Fruit fly (Drosophila melanogaster) whole organism, embryonic: ENCODE data around the gene RhoGEF4.

Experiments
- Atf3 ChIP-seq: fragments of 200-800 bp; sonication (Bioruptor generic); optimal IDR thresholded peaks from 3 replicates; lab custom pipeline; 2016; ENCODE audit warnings: missing biosample characterization, missing genetic modification characterization
- Atf6 ChIP-seq: fragments of 200-800 bp; sonication (Bioruptor generic); IDR thresholded peaks from 2 replicates; pipeline ENCODE4 v1.3.6; 2022; ENCODE audit warnings: missing biosample characterization, missing genetic modification characterization
- CG10274 ChIP-seq: fragments of 200-800 bp; sonication (Bioruptor generic); optimal IDR thresholded peaks from 3 replicates; lab custom pipeline; 2017; ENCODE audit warnings: missing biosample characterization, mild to moderate bottlenecking, missing genetic modification characterization
- CG10431 ChIP-seq: fragments of 200-800 bp; sonication (Bioruptor generic); optimal IDR thresholded peaks from 3 replicates; lab custom pipeline; 2018; ENCODE audit warnings: missing biosample characterization, mild to moderate bottlenecking, missing genetic modification characterization
- CG11695 ChIP-seq: fragments of 200-800 bp; sonication (Bioruptor generic); IDR thresholded peaks from 3 replicates; pipeline ENCODE4 v1.3.6; 2022; ENCODE audit warnings: missing biosample characterization, missing genetic modification characterization
- CG11696 ChIP-seq: fragments of 200-800 bp; sonication (Bioruptor generic); IDR thresholded peaks from 2 replicates; pipeline ENCODE4 v1.3.6; 2022; ENCODE audit warnings: missing biosample characterization, missing genetic modification characterization
- CG1602 ChIP-seq: fragments of 200-800 bp; sonication (Bioruptor generic); optimal IDR thresholded peaks from 3 replicates; lab custom pipeline; 2016; ENCODE audit warnings: missing biosample characterization, missing genetic modification characterization
- CG1603 ChIP-seq: fragments of 200-800 bp; sonication (Bioruptor generic); optimal IDR thresholded peaks from 2 replicates; lab custom pipeline; 2019; ENCODE audit warnings: missing biosample characterization, mild to moderate bottlenecking, missing genetic modification characterization, moderate library complexity
- CG18011 ChIP-seq: fragments of 200-800 bp; sonication (Bioruptor generic); optimal IDR thresholded peaks from 2 replicates; lab custom pipeline; 2017; ENCODE audit warnings: missing biosample characterization, missing genetic modification characterization, mild to moderate bottlenecking, moderate library complexity, missing genotype
- CG2129 ChIP-seq: fragments of 200-800 bp; sonication (Bioruptor generic); IDR thresholded peaks from 2 replicates; pipeline ENCODE4 v1.3.6; 2022; ENCODE audit warnings: missing biosample characterization, missing genetic modification characterization; ENCODE audit not compliant: partially characterized antibody
- CG2875 ChIP-seq: fragments of 200-800 bp; sonication (Bioruptor generic); optimal IDR thresholded peaks from 2 replicates; lab custom pipeline; 2017; ENCODE audit warnings: missing biosample characterization, mild to moderate bottlenecking, missing genetic modification characterization, missing genetic modification reagents
- CG30431 ChIP-seq: fragments of 200-800 bp; sonication (Bioruptor generic); optimal IDR thresholded peaks from 2 replicates; lab custom pipeline; 2017; ENCODE audit warnings: missing biosample characterization, missing genetic modification characterization
- CG31441 ChIP-seq: fragments of 200-800 bp; sonication (Bioruptor generic); IDR thresholded peaks from 2 replicates; pipeline ENCODE4 v1.3.6; 2022; ENCODE audit warnings: missing biosample characterization, missing genetic modification characterization
- CG3163 ChIP-seq: fragments of 200-800 bp; sonication (Bioruptor generic); optimal IDR thresholded peaks from 3 replicates; lab custom pipeline; 2016; ENCODE audit warnings: missing biosample characterization, missing genetic modification characterization
- CG34224 ChIP-seq: fragments of 200-800 bp; sonication (Bioruptor generic); IDR thresholded peaks from 3 replicates; pipeline ENCODE4 v1.3.6; 2022; ENCODE audit warnings: missing biosample characterization, missing genetic modification characterization; ENCODE audit not compliant: partially characterized antibody
- CG4282 ChIP-seq: fragments of 200-800 bp; sonication (Bioruptor generic); optimal IDR thresholded peaks from 2 replicates; lab custom pipeline; 2016; ENCODE audit warnings: missing biosample characterization, missing genetic modification characterization
- CG4854 ChIP-seq: fragments of 200-800 bp; sonication (Bioruptor generic); optimal IDR thresholded peaks from 2 replicates; lab custom pipeline; 2016; ENCODE audit warnings: missing biosample characterization, missing genetic modification characterization, inconsistent platforms
- CG7963 ChIP-seq: fragments of 200-800 bp; sonication (Bioruptor generic); IDR thresholded peaks from 3 replicates; pipeline ENCODE4 v1.3.6; 2022; ENCODE audit warnings: missing biosample characterization, missing genetic modification characterization; ENCODE audit not compliant: partially characterized antibody
- CG7987 ChIP-seq: fragments of 200-800 bp; sonication (Bioruptor generic); optimal IDR thresholded peaks from 2 replicates; lab custom pipeline; 2018; ENCODE audit warnings: missing biosample characterization, mild to moderate bottlenecking, missing genetic modification characterization, moderate library complexity
- Eip74EF ChIP-seq, 2 experiments: fragments of 200-800 bp in 1 of 2; fragments of >200 bp in 1 of 2; sonication (Bioruptor generic) in 1 of 2; optimal IDR thresholded peaks; 2 replicates each; lab custom pipeline; 2017 to 2019; ENCODE audit warnings: missing biosample characterization in 2 of 2, missing genetic modification characterization in 2 of 2, mild to moderate bottlenecking in 1 of 2, moderate library complexity in 1 of 2
- Ets97D ChIP-seq: fragments of 200-800 bp; sonication (Bioruptor generic); optimal IDR thresholded peaks from 3 replicates; lab custom pipeline; 2016; ENCODE audit warnings: missing biosample characterization, missing genetic modification characterization
- HLH4C ChIP-seq: fragments of 200-800 bp; sonication (Bioruptor generic); IDR thresholded peaks from 3 replicates; pipeline ENCODE4 v1.3.6; 2022; ENCODE audit warnings: missing biosample characterization, missing genetic modification characterization; ENCODE audit not compliant: partially characterized antibody
- HLH54F ChIP-seq: fragments of 200-800 bp; sonication (Bioruptor generic); optimal IDR thresholded peaks from 3 replicates; lab custom pipeline; 2016; ENCODE audit warnings: missing biosample characterization, missing genetic modification characterization
- Max ChIP-seq: fragments of 200-800 bp; sonication (Bioruptor generic); optimal IDR thresholded peaks from 2 replicates; lab custom pipeline; 2016; ENCODE audit warnings: missing biosample characterization, mild to moderate bottlenecking, missing genetic modification characterization
- Scr ChIP-seq: fragments of 200-800 bp; sonication (Bioruptor generic); IDR thresholded peaks from 2 replicates; pipeline ENCODE4 v1.3.6; 2022; ENCODE audit warnings: missing biosample characterization, missing genetic modification characterization; ENCODE audit not compliant: partially characterized antibody
- Ssrp ChIP-seq: fragments of 200-800 bp; sonication (Bioruptor generic); optimal IDR thresholded peaks from 2 replicates; lab custom pipeline; 2018; ENCODE audit warnings: missing biosample characterization, mild to moderate bottlenecking, missing genetic modification characterization, moderate library complexity
- Usf ChIP-seq: fragments of 200-800 bp; sonication (Bioruptor generic); optimal IDR thresholded peaks from 2 replicates; lab custom pipeline; 2017; ENCODE audit warnings: missing genotype, missing biosample characterization, missing genetic modification characterization
- Vsx1 ChIP-seq: fragments of 200-800 bp; sonication (Bioruptor generic); optimal IDR thresholded peaks from 2 replicates; lab custom pipeline; 2017; ENCODE audit warnings: missing biosample characterization, mild to moderate bottlenecking, missing genetic modification characterization, missing genetic modification reagents
- Xbp1 ChIP-seq: fragments of 200-800 bp; sonication (Bioruptor generic); optimal IDR thresholded peaks from 3 replicates; lab custom pipeline; 2016; ENCODE audit warnings: missing biosample characterization, mild to moderate bottlenecking, missing genetic modification characterization
- YL-1 ChIP-seq: fragments of 200-800 bp; sonication (Bioruptor generic); optimal IDR thresholded peaks from 3 replicates; lab custom pipeline; 2017; ENCODE audit warnings: missing biosample characterization, mild to moderate bottlenecking, missing genetic modification characterization
- bab2 ChIP-seq: fragments of 200-800 bp; sonication (Bioruptor generic); optimal IDR thresholded peaks from 2 replicates; lab custom pipeline; 2016; ENCODE audit warnings: missing biosample characterization, missing genetic modification characterization
- chm ChIP-seq: fragments of 200-800 bp; sonication (Bioruptor generic); IDR thresholded peaks from 2 replicates; pipeline ENCODE4 v1.3.6; 2022; ENCODE audit warnings: missing biosample characterization, missing genetic modification characterization
- crc ChIP-seq: fragments of 200-800 bp; sonication (Bioruptor generic); optimal IDR thresholded peaks from 2 replicates; lab custom pipeline; 2016; ENCODE audit warnings: missing biosample characterization, missing genetic modification characterization
- dan ChIP-seq: fragments of 200-800 bp; sonication (Bioruptor generic); IDR thresholded peaks from 2 replicates; pipeline ENCODE4 v1.3.6; 2022; ENCODE audit warnings: missing biosample characterization, missing genetic modification characterization
- danr ChIP-seq: fragments of 200-800 bp; sonication (Bioruptor generic); IDR thresholded peaks from 2 replicates; pipeline ENCODE4 v1.3.6; 2022; ENCODE audit warnings: missing biosample characterization, missing genetic modification characterization
- fd96Cb ChIP-seq: fragments of 200-800 bp; sonication (Bioruptor generic); optimal IDR thresholded peaks from 2 replicates; lab custom pipeline; 2018; ENCODE audit warnings: missing biosample characterization, mild to moderate bottlenecking, missing genetic modification characterization, moderate library complexity
- kay ChIP-seq: fragments of 200-800 bp; sonication (Bioruptor generic); optimal IDR thresholded peaks from 2 replicates; lab custom pipeline; 2016; ENCODE audit warnings: missing biosample characterization, missing genetic modification characterization
- ken ChIP-seq: fragments of 200-800 bp; sonication (Bioruptor generic); IDR thresholded peaks from 3 replicates; pipeline ENCODE4 v1.3.6; 2022; ENCODE audit warnings: missing biosample characterization, missing genetic modification characterization
- klu ChIP-seq: fragments of 200-800 bp; sonication (Bioruptor generic); IDR thresholded peaks from 2 replicates; pipeline ENCODE4 v1.3.6; 2022; ENCODE audit warnings: missing biosample characterization, missing genetic modification characterization
- nmo ChIP-seq: fragments of 200-800 bp; sonication (Bioruptor generic); optimal IDR thresholded peaks from 2 replicates; lab custom pipeline; 2018; ENCODE audit warnings: missing biosample characterization, mild to moderate bottlenecking, missing genetic modification characterization, moderate library complexity
- org-1 ChIP-seq: fragments of 200-800 bp; sonication (Bioruptor generic); optimal IDR thresholded peaks from 2 replicates; lab custom pipeline; 2017; ENCODE audit warnings: missing biosample characterization, missing genetic modification characterization
- pan ChIP-seq, 4 experiments: fragments of >200 bp in 3 of 4; fragments of 200-800 bp in 1 of 4; sonication (Bioruptor generic) in 1 of 4; optimal IDR thresholded peaks in 3 of 4; IDR thresholded peaks in 1 of 4; 2 replicates each; pipeline versions ENCODE4 v1.3.6 to Lab custom; 2017 to 2022; ENCODE audit warnings: missing biosample characterization in 2 of 4, missing genetic modification characterization in 2 of 4, mixed read lengths in 1 of 4
- pros ChIP-seq: fragments of 200-800 bp; sonication (Bioruptor generic); optimal IDR thresholded peaks from 3 replicates; lab custom pipeline; 2019; ENCODE audit warnings: missing biosample characterization, mild to moderate bottlenecking, missing genetic modification characterization, moderate library complexity
- psq ChIP-seq: fragments of 200-800 bp; sonication (Bioruptor generic); optimal IDR thresholded peaks from 2 replicates; lab custom pipeline; 2017; ENCODE audit warnings: missing biosample characterization, missing genetic modification characterization
- rib ChIP-seq: fragments of 200-800 bp; sonication (Bioruptor generic); IDR thresholded peaks from 2 replicates; pipeline ENCODE4 v1.3.6; 2022; ENCODE audit warnings: missing biosample characterization, missing genetic modification characterization
- tio ChIP-seq: fragments of 200-800 bp; sonication (Bioruptor generic); optimal IDR thresholded peaks from 2 replicates; lab custom pipeline; 2017; ENCODE audit warnings: missing biosample characterization, missing genetic modification characterization, inconsistent platforms
- trem ChIP-seq: fragments of 200-800 bp; optimal IDR thresholded peaks from 3 replicates; lab custom pipeline; 2019; ENCODE audit warnings: missing biosample characterization, mild to moderate bottlenecking, missing genetic modification characterization, moderate library complexity
- trh ChIP-seq: fragments of 200-800 bp; sonication (Bioruptor generic); optimal IDR thresholded peaks from 2 replicates; lab custom pipeline; 2016; ENCODE audit warnings: missing biosample characterization, missing genetic modification characterization
- vfl ChIP-seq: fragments of 200-800 bp; sonication (Bioruptor generic); optimal IDR thresholded peaks from 2 replicates; lab custom pipeline; 2016; ENCODE audit warnings: missing biosample characterization, missing genetic modification characterization
- wek ChIP-seq: fragments of 200-800 bp; sonication (Bioruptor generic); optimal IDR thresholded peaks from 3 replicates; lab custom pipeline; 2018; ENCODE audit warnings: missing biosample characterization, mild to moderate bottlenecking, missing genetic modification characterization, moderate library complexity

Gene RhoGEF4

DNA sequence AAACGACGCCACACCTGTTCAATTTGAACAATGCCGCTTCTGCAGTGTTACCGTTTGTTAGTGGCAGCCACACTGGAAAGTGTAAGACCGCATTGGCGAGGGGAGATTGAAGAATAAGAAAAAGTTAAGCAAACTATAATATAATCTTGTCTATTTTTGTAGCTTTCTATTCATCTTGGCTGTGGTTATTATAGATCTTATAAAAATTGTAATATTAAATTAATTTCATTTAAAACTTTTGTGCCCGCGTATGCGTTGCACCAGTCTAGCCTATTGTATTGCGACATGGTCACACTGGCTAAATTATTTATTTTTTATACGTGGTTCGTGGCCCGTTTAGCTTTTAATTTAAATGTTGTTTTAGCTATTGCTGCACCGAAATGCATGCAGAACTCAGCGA, at the start of gene RhoGEF4, which contains the start of gene Rint1 (continued):
- TF ChIP-seq crc (GFP tag; lab: Kevin White, UChicago) (no peak), Ets97D (GFP tag; lab: Kevin White, UChicago) (peak; percentile 70), trh (no peak), CG11695 (GFP tag; lab: Robert Waterston, UW) (no peak), rib (GFP tag; lab: Robert Waterston, UW) (no peak), nmo (GFP tag; lab: Kevin White, UChicago) (peak; percentile 84), psq (GFP tag; lab: Kevin White, UChicago) (no peak), pan (optimal IDR thresholded peaks at IDR 0.05; lab: Kevin White, UChicago) (no peak), pan (GFP tag; optimal IDR thresholded peaks at IDR 0.05 in 1 of 2, IDR thresholded peaks at IDR 0.05 in 1 of 2) (peak in 1 of 2 experiments; percentile 74), CG3163 (GFP tag; lab: Kevin White, UChicago) (no peak), danr (peak; percentile 65; the same call in 1 of the 2 replicates), pros (no peak), vfl (peak; percentile 67), wek (no peak), CG11696 (GFP tag; lab: Robert Waterston, UW) (no peak), klu (peak; percentile 48; the same call in 1 of the 2 replicates), Atf3 (GFP tag; lab: Kevin White, UChicago) (peak; percentile 37), ken (GFP tag; lab: Robert Waterston, UW) (peak; percentile 80; the same call in 2 of the 3 replicates), Max (peak; percentile 70), Vsx1 (GFP tag; lab: Kevin White, UChicago) (no peak), org-1 (no peak), HLH4C (GFP tag; lab: Robert Waterston, UW) (no peak), Scr (GFP tag; lab: Robert Waterston, UW) (peak; percentile 21; the same call in 1 of the 2 replicates), CG7987 (peak; percentile 13), tio (GFP tag; lab: Kevin White, UChicago) (no peak), CG34224 (GFP tag; lab: Robert Waterston, UW) (no peak), trem (tag; lab: Kevin White, UChicago) (peak; percentile 82), CG31441 (peak; percentile 73), Xbp1 (GFP tag; lab: Kevin White, UChicago) (peak; percentile 91), Atf6 (0 out of 2 replicates have a peak, but pooled peaks have one; percentile 62), CG2875 (GFP tag; lab: Kevin White, UChicago) (no peak), CG10431 (GFP tag; lab: Kevin White, UChicago) (no peak), Usf (peak; percentile 59), CG7963 (GFP tag; lab: Robert Waterston, UW) (no peak), fd96Cb (tag; lab: Kevin White, UChicago) (peak; percentile 43), CG4854 (GFP tag; lab: Kevin White, UChicago) (peak; percentile 40), HLH54F (peak; percentile 57), CG30431 (GFP tag; lab: Kevin White, UChicago) (peak; percentile 61), YL-1 (GFP tag; lab: Kevin White, UChicago) (peak; percentile 69), Ssrp (peak; percentile 76), dan (GFP tag; lab: Robert Waterston, UW) (peak; percentile 45; the same call in 1 of the 2 replicates), CG4282 (GFP tag; lab: Kevin White, UChicago) (no peak), CG10274 (no peak), bab2 (GFP tag; lab: Kevin White, UChicago) (peak; percentile 56), CG1602 (GFP tag; lab: Kevin White, UChicago) (peak; percentile 73), CG1603 (no peak), Eip74EF (GFP tag; optimal IDR thresholded peaks at IDR 0.05; lab: Kevin White, UChicago) (no peak), kay (no peak), CG18011 (GFP tag; lab: Kevin White, UChicago) (peak; percentile 44), chm (GFP tag; lab: Robert Waterston, UW) (no peak), CG2129 (no peak)
